Fruit fly (Drosophila melanogaster) whole organism, wandering third instar larva: ENCODE measurements around the gene CG6071.
A peak's percentile ranks its signal among the peaks of the same experiment; 100 is the strongest.

Experiments used
- Hr83 ChIP-seq: fragments of 200-300 bp; sonication (Bioruptor generic); optimal IDR thresholded peaks from 2 replicates; lab custom pipeline; 2016; ENCODE audit warnings: missing biosample characterization, mild to moderate bottlenecking, missing genetic modification characterization, moderate library complexity; ENCODE audit not compliant: poor library complexity, severe bottlenecking
- h ChIP-seq: fragments of 200-800 bp; sonication (Bioruptor generic); optimal IDR thresholded peaks from 3 replicates; lab custom pipeline; 2016; ENCODE audit warnings: missing biosample characterization, mild to moderate bottlenecking, missing genetic modification characterization

DNA sequence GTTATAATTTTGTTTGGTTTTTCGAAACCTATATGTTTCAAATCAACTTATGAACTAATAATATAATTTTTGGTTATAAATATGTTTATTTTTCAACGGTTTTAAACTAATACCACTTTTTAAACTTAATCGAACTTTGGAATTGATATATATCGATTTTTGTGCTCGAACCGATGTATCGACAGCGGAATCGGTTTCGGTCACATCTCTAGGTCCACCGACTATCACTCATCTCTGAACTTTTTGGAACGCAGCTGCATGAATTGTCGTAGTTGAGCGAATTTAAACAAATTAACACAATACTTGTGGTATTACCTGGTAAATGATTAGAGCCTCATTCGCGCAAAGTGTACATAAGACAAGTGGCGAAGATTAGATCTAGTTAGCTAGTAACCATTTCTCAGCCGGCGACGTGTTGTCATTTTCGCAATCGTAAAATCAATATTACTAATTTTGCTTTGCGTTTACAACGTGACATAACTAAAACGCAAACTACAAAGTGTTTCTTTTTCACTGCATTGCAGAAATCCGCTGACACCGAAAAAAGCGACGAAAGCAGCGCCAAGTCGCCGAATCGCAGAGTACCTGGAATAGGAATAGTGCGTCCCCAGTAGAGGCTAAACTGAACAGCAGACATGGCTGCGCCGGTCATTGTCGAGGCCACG, 17.9 kb downstream of the CG6071 start, which contains the start of gene Apt1:
- peak; percentile 17 for TF ChIP-seq h (GFP tag; lab: Kevin White, UChicago)
- TF ChIP-seq Hr83 (GFP tag; lab: Kevin White, UChicago), result peak; percentile 74
